Worm (Caenorhabditis elegans): ENCODE results near the gene gsp-2.

Gene gsp-2

ce11 chrIII:7374681-7375271 lies 38.4 kb downstream of the gsp-2 start, which contains the start of gene mml-1 (continued):
- peak in 1 of 2 experiments; percentile 15 for TF ChIP-seq lsy-2 (tag; optimal IDR thresholded peaks at IDR 0.05)
- TF ChIP-seq nhr-77 (tag; optimal IDR thresholded peaks at IDR 0.05): no peak
- TF ChIP-seq dmd-6 (GFP tag; IDR thresholded peaks at IDR 0.05): peak; percentile 12; the same call in 1 of the 2 replicates
- TF ChIP-seq unc-39 (tag; optimal IDR thresholded peaks at IDR 0.05): no peak
- TF ChIP-seq mdt-29 (GFP tag; IDR thresholded peaks at IDR 0.05): no peak
- no peak for TF ChIP-seq aha-1 (tag)
- no peak for TF ChIP-seq duxl-1 (tag; optimal IDR thresholded peaks at IDR 0.05; ENCODE audit: poor library complexity)
- TF ChIP-seq lin-29 (GFP tag; IDR thresholded peaks at IDR 0.05): no peak
- no peak for TF ChIP-seq ceh-44 (GFP tag; IDR thresholded peaks at IDR 0.05)
- no peak for TF ChIP-seq zip-2 (tag; optimal IDR thresholded peaks at IDR 0.05)
- TF ChIP-seq sdz-12 (GFP tag; optimal IDR thresholded peaks at IDR 0.05): no peak
- no peak for TF ChIP-seq cey-2 (tag; optimal IDR thresholded peaks at IDR 0.05; ENCODE audit: borderline replicate concordance, insufficient read depth)
- TF ChIP-seq ceh-28 (tag; optimal IDR thresholded peaks at IDR 0.05): no peak
- no peak for TF ChIP-seq nhr-111 (GFP tag; optimal IDR thresholded peaks at IDR 0.05)

ce11 chrIII:7375434-7375833 lies 39.0 kb downstream of the gsp-2 start:
- peak; percentile 76 for TF ChIP-seq hlh-11 (tag; optimal IDR thresholded peaks at IDR 0.05)
- TF ChIP-seq mdl-1 (tag; optimal IDR thresholded peaks at IDR 0.05): peak in 1 of 2 experiments; percentile 32
- peak; percentile 13 for TF ChIP-seq hlh-30 (tag; optimal IDR thresholded peaks at IDR 0.05; ENCODE audit: insufficient read depth)
- TF ChIP-seq lin-1 (GFP tag; IDR thresholded peaks at IDR 0.05): 0 out of 2 replicates have a peak, but pooled peaks have one; percentile 38
- no peak for TF ChIP-seq duxl-1 (tag; optimal IDR thresholded peaks at IDR 0.05; ENCODE audit: poor library complexity)
- peak; percentile 3 for TF ChIP-seq ama-1 (optimal IDR thresholded peaks at IDR 0.05)
- no peak for TF ChIP-seq ZK337.2 (GFP tag; IDR thresholded peaks at IDR 0.05)
- TF ChIP-seq daf-16 (GFP tag; optimal IDR thresholded peaks at IDR 0.05): no peak
- peak; percentile 71 for TF ChIP-seq daf-16 (tag; optimal IDR thresholded peaks at IDR 0.05)
- peak; percentile 27 for TF ChIP-seq mes-2 (tag; optimal IDR thresholded peaks at IDR 0.05; ENCODE audit: poor library complexity, severe bottlenecking)
- TF ChIP-seq F37D6.2 (tag; optimal IDR thresholded peaks at IDR 0.05): no peak
- peak; percentile 80 for TF ChIP-seq pqm-1 (tag; optimal IDR thresholded peaks at IDR 0.05)
- TF ChIP-seq unc-130 (GFP tag; optimal IDR thresholded peaks at IDR 0.05): no peak
- 0 out of 2 replicates have a peak, but pooled peaks have one; percentile 20 for TF ChIP-seq vab-7 (GFP tag; IDR thresholded peaks at IDR 0.05)
- TF ChIP-seq ztf-7 (tag; optimal IDR thresholded peaks at IDR 0.05): peak; percentile 26
- TF ChIP-seq nhr-28 (tag; optimal IDR thresholded peaks at IDR 0.05): peak; percentile 83
- no peak for TF ChIP-seq set-16 (GFP tag; IDR thresholded peaks at IDR 0.05)
- no peak for TF ChIP-seq dmd-9 (GFP tag; IDR thresholded peaks at IDR 0.05)
- no peak for TF ChIP-seq egl-43 (GFP tag; IDR thresholded peaks at IDR 0.05)
- peak; percentile 12 for TF ChIP-seq mep-1 (tag; optimal IDR thresholded peaks at IDR 0.05)
- no peak for TF ChIP-seq aly-2 (tag; optimal IDR thresholded peaks at IDR 0.05)
- TF ChIP-seq nhr-48 (tag; optimal IDR thresholded peaks at IDR 0.05): peak; percentile 21
- no peak for TF ChIP-seq gei-8 (GFP tag; optimal IDR thresholded peaks at IDR 0.05)
- TF ChIP-seq mxl-3 (GFP tag; optimal IDR thresholded peaks at IDR 0.05): peak; percentile 71
- peak; percentile 21 for TF ChIP-seq T26A8.4 (GFP tag; IDR thresholded peaks at IDR 0.05)
- peak; percentile 22; the same call in 1 of the 2 replicates for TF ChIP-seq php-3 (GFP tag; IDR thresholded peaks at IDR 0.05)
- TF ChIP-seq unc-62 (GFP tag; optimal IDR thresholded peaks at IDR 0.05 in 1 of 2): peak in 1 of 2 experiments; percentile 96
- TF ChIP-seq unc-62 (tag; optimal IDR thresholded peaks at IDR 0.05): no peak
- TF ChIP-seq madf-9 (GFP tag; conservative IDR thresholded peaks at IDR 0.05): no peak
- TF ChIP-seq dve-1 (tag; optimal IDR thresholded peaks at IDR 0.05; ENCODE audit: insufficient read depth): peak; percentile 35
- peak; percentile 36; the same call in 1 of the 2 replicates for TF ChIP-seq dmd-6 (GFP tag; IDR thresholded peaks at IDR 0.05)

Data from whole organism, L4 larva.